Worm (Caenorhabditis elegans) whole organism, midembryonic: ENCODE data around the gene del-8.
"Not testable (repeated sequence)": the region's sequence is repeated elsewhere in the genome, so short reads cannot be mapped to it uniquely, and the experiment has no call there.

ENCODE experiments used
- T22C8.4 ChIP-seq: fragments of 200-800 bp; sonication (Bioruptor generic); IDR thresholded peaks from 2 replicates; pipeline ENCODE4 v1.3.6; 2022; ENCODE audit warnings: missing genetic modification characterization, missing compliant biosample characterization
- cog-1 ChIP-seq: sonication (generic microtip); optimal IDR thresholded peaks from 2 replicates; lab custom pipeline; 2016; ENCODE audit warnings: missing genetic modification characterization, missing compliant biosample characterization
- flt-1 ChIP-seq: fragments of 200-800 bp; sonication (Bioruptor generic); IDR thresholded peaks from 2 replicates; pipeline ENCODE4 v1.3.6; 2022; ENCODE audit warnings: missing genetic modification characterization, missing compliant biosample characterization
- klf-2 ChIP-seq: fragments of 200-800 bp; sonication (Bioruptor generic); conservative IDR thresholded peaks from 2 replicates; pipeline ENCODE4 v1.3.6; 2022; ENCODE audit warnings: missing genetic modification reagents, missing genetic modification characterization, missing compliant biosample characterization
- med-1 ChIP-seq: sonication (generic microtip); optimal IDR thresholded peaks from 2 replicates; lab custom pipeline; 2017; ENCODE audit warnings: missing genetic modification characterization, mild to moderate bottlenecking, missing compliant biosample characterization, antibody characterized with exemption, missing genetic modification reagents; ENCODE audit not compliant: insufficient read depth
- ref-1 ChIP-seq: fragments of 200-800 bp; sonication (Bioruptor generic); conservative IDR thresholded peaks from 2 replicates; pipeline ENCODE4 v1.3.6; 2022; ENCODE audit warnings: missing genetic modification reagents, missing genetic modification characterization, missing compliant biosample characterization
- tab-1 ChIP-seq: fragments of 200-800 bp; sonication (Bioruptor generic); IDR thresholded peaks from 2 replicates; pipeline ENCODE4 v1.3.6; 2022; ENCODE audit warnings: missing genetic modification characterization, missing compliant biosample characterization
- ztf-23 ChIP-seq: fragments of 200-800 bp; sonication (Bioruptor generic); IDR thresholded peaks from 2 replicates; pipeline ENCODE4 v1.3.6; 2022; ENCODE audit warnings: missing genetic modification reagents, missing genetic modification characterization, missing compliant biosample characterization
- ztf-29 ChIP-seq: fragments of 200-800 bp; sonication (Bioruptor generic); IDR thresholded peaks from 2 replicates; pipeline ENCODE4 v1.3.6; 2022; ENCODE audit warnings: missing genetic modification reagents, missing genetic modification characterization, missing compliant biosample characterization

The del-8 gene

ce11 chrX:9620136-9620535 is 30.9 kb downstream of the del-8 start, which contains the start of gene C11E4.8:
Gene C11E4.8 (plus strand): TSS chrX:9620436.
- TF ChIP-seq tab-1: no peak
- no peak for TF ChIP-seq klf-2 (GFP tag; lab: Robert Waterston, UW)
- no peak for TF ChIP-seq med-1 (GFP tag; lab: Kevin White, UChicago)
- no peak for TF ChIP-seq ztf-29 (GFP tag; lab: Robert Waterston, UW)
- no peak for TF ChIP-seq flt-1 (GFP tag; lab: Robert Waterston, UW)
- no peak for TF ChIP-seq ref-1 (GFP tag; lab: Robert Waterston, UW)
- no peak for TF ChIP-seq T22C8.4 (GFP tag; lab: Robert Waterston, UW)
- TF ChIP-seq cog-1 (tag; lab: Kevin White, UChicago): no peak
- TF ChIP-seq ztf-23: no peak

ce11 chrX:9622609-9623008 is 33.4 kb downstream of the del-8 start:
- TF ChIP-seq cog-1 (tag; lab: Kevin White, UChicago): no peak
- peak; percentile 75 for TF ChIP-seq ztf-23
- TF ChIP-seq med-1 (GFP tag; lab: Kevin White, UChicago): no peak
- TF ChIP-seq ref-1 (GFP tag; lab: Robert Waterston, UW): 0 out of 2 replicates have a peak, but pooled peaks have one; percentile 37
- peak; percentile 73 for TF ChIP-seq tab-1
- TF ChIP-seq T22C8.4 (GFP tag; lab: Robert Waterston, UW): peak; percentile 32; the same call in 1 of the 2 replicates
- peak; percentile 83 for TF ChIP-seq flt-1 (GFP tag; lab: Robert Waterston, UW)

ce11 chrX:9625824-9626223 is 36.6 kb downstream of the del-8 start, which contains the start of gene F34H10.1:
Gene F34H10.1 (plus strand): TSS chrX:9626124.
- TF ChIP-seq T22C8.4 (GFP tag; lab: Robert Waterston, UW); cog-1 (tag; lab: Kevin White, UChicago); tab-1: not testable (repeated sequence)

ce11 chrX:9627164-9627563 is 37.9 kb downstream of the del-8 start:
- 0 out of 2 replicates have a peak, but pooled peaks have one; percentile 27 for TF ChIP-seq tab-1

- TF ChIP-seq ref-1 (GFP tag; lab: Robert Waterston, UW) (no peak), flt-1 (GFP tag; lab: Robert Waterston, UW) (no peak), ztf-29 (GFP tag; lab: Robert Waterston, UW) (no peak), cog-1 (tag; lab: Kevin White, UChicago) (no peak), med-1 (GFP tag; lab: Kevin White, UChicago) (no peak), T22C8.4 (GFP tag; lab: Robert Waterston, UW) (no peak), klf-2 (GFP tag; lab: Robert Waterston, UW) (no peak)
These were observed 40.3 kb downstream of the del-8 start for ce11 chrX:9629552-9629951.

ce11 chrX:9634925-9635324 is 45.7 kb downstream of the del-8 start, which contains the start of gene F34H10.3:
Gene F34H10.3 (minus strand): TSS chrX:9635025.
- no peak for TF ChIP-seq klf-2 (GFP tag; lab: Robert Waterston, UW)
- no peak for TF ChIP-seq tab-1

ce11 chrX:9635376-9635775 is 46.2 kb downstream of the del-8 start, which contains the start of gene F34H10.5:
Gene F34H10.5 (plus strand): TSS chrX:9635676.
- TF ChIP-seq ztf-29 (GFP tag; lab: Robert Waterston, UW) (no peak), ref-1 (GFP tag; lab: Robert Waterston, UW) (no peak), T22C8.4 (GFP tag; lab: Robert Waterston, UW) (no peak), klf-2 (GFP tag; lab: Robert Waterston, UW) (no peak), cog-1 (tag; lab: Kevin White, UChicago) (no peak), tab-1 (no peak), med-1 (GFP tag; lab: Kevin White, UChicago) (no peak), ztf-23 (no peak), flt-1 (GFP tag; lab: Robert Waterston, UW) (no peak)

ce11 chrX:9637137-9637536 is 47.9 kb downstream of the del-8 start:
- TF ChIP-seq flt-1 (GFP tag; lab: Robert Waterston, UW) (0 out of 2 replicates have a peak, but pooled peaks have one; percentile 50), ref-1 (GFP tag; lab: Robert Waterston, UW) (no peak), ztf-23 (0 out of 2 replicates have a peak, but pooled peaks have one; percentile 15)

ce11 chrX:9637700-9638099 is 48.5 kb downstream of the del-8 start:
- TF ChIP-seq klf-2 (GFP tag; lab: Robert Waterston, UW): peak; percentile 81
- peak; percentile 97 for TF ChIP-seq flt-1 (GFP tag; lab: Robert Waterston, UW)
- peak; percentile 74 for TF ChIP-seq ztf-29 (GFP tag; lab: Robert Waterston, UW)
- TF ChIP-seq ref-1 (GFP tag; lab: Robert Waterston, UW): peak; percentile 86
- peak; percentile 94 for TF ChIP-seq ztf-23
- TF ChIP-seq tab-1: peak; percentile 96
- peak; percentile 92 for TF ChIP-seq T22C8.4 (GFP tag; lab: Robert Waterston, UW)
- peak; percentile 77 for TF ChIP-seq med-1 (GFP tag; lab: Kevin White, UChicago)
- peak; percentile 79 for TF ChIP-seq cog-1 (tag; lab: Kevin White, UChicago)

ce11 chrX:9638825-9639474 is 49.7 kb downstream of the del-8 start:
- TF ChIP-seq klf-2 (GFP tag; lab: Robert Waterston, UW) (no peak), ref-1 (GFP tag; lab: Robert Waterston, UW) (no peak), cog-1 (tag; lab: Kevin White, UChicago) (no peak)
